Worm (Caenorhabditis elegans): ENCODE data around the gene K07H8.7.

Gene K07H8.7

DNA sequence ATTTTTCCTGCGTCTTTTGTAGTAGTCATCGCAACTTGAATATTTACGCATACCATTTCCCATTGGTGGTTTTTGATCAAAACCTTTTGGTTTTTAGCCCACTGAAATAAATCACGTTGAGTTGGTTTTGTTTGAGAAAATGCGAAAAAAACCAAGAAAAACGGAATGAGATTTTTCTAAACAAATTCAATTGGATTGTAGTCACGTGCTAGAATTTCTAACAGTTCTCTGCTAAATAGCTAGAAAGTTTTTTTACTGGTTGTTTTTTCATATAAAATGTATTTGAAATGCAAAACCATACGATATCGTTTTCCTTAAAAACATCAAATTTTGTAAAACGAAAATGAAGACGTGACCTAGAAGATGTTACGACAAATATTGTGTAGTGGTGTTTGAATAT, 16.8 kb upstream of the K07H8.7 start, which contains the start of gene K07H8.12:
K07H8.12 (minus strand) TSS at position 101 of the 400 bp plus-strand sequence.
- TF ChIP-seq scrt-1 (GFP tag; IDR thresholded peaks at IDR 0.05) (no peak), hnd-1 (tag; optimal IDR thresholded peaks at IDR 0.05) (no peak), flt-1 (GFP tag; IDR thresholded peaks at IDR 0.05) (no peak), hmg-4 (GFP tag; optimal IDR thresholded peaks at IDR 0.05) (no peak), ceh-13 (GFP tag; optimal IDR thresholded peaks at IDR 0.05) (no peak), tbx-11 (GFP tag; IDR thresholded peaks at IDR 0.05) (no peak), F13C5.2 (tag; optimal IDR thresholded peaks at IDR 0.05) (no peak), aly-1 (tag; optimal IDR thresholded peaks at IDR 0.05) (no peak), sea-1 (GFP tag; conservative IDR thresholded peaks at IDR 0.05) (no peak), ceh-36 (tag; optimal IDR thresholded peaks at IDR 0.05) (no peak), ets-7 (tag; optimal IDR thresholded peaks at IDR 0.05) (no peak), hmbx-1 (tag; optimal IDR thresholded peaks at IDR 0.05) (no peak), ama-1 (optimal IDR thresholded peaks at IDR 0.05) (no peak), tbx-37 (GFP tag; conservative IDR thresholded peaks at IDR 0.05) (no peak), B0310.2 (tag; optimal IDR thresholded peaks at IDR 0.05) (no peak), pes-1 (GFP tag; IDR thresholded peaks at IDR 0.05) (no peak), tra-4 (tag; optimal IDR thresholded peaks at IDR 0.05) (no peak)

ce11 chrIV:8275232-8275631, 15.4 kb upstream of the K07H8.7 start, which contains the start of gene K07H8.11:
TSS of gene K07H8.11 (minus strand) at chrIV:8275332.
- no peak for TF ChIP-seq F13C5.2 (tag; optimal IDR thresholded peaks at IDR 0.05)
- TF ChIP-seq pes-1 (GFP tag; IDR thresholded peaks at IDR 0.05), result no peak
- TF ChIP-seq ets-7 (tag; optimal IDR thresholded peaks at IDR 0.05), result no peak
- TF ChIP-seq hmbx-1 (tag; optimal IDR thresholded peaks at IDR 0.05), result no peak
- no peak for TF ChIP-seq flt-1 (GFP tag; IDR thresholded peaks at IDR 0.05)
- no peak for TF ChIP-seq tbx-37 (GFP tag; conservative IDR thresholded peaks at IDR 0.05)
- no peak for TF ChIP-seq aly-1 (tag; optimal IDR thresholded peaks at IDR 0.05)
- TF ChIP-seq B0310.2 (tag; optimal IDR thresholded peaks at IDR 0.05), result no peak
- TF ChIP-seq ama-1 (optimal IDR thresholded peaks at IDR 0.05), result no peak
- no peak for TF ChIP-seq sea-1 (GFP tag; conservative IDR thresholded peaks at IDR 0.05)
- TF ChIP-seq scrt-1 (GFP tag; IDR thresholded peaks at IDR 0.05), result no peak

- TF ChIP-seq hmg-4 (GFP tag; optimal IDR thresholded peaks at IDR 0.05) (no peak), sea-1 (GFP tag; conservative IDR thresholded peaks at IDR 0.05) (no peak), hmbx-1 (tag; optimal IDR thresholded peaks at IDR 0.05) (no peak), tbx-37 (GFP tag; conservative IDR thresholded peaks at IDR 0.05) (no peak), scrt-1 (GFP tag; IDR thresholded peaks at IDR 0.05) (no peak), aly-1 (tag; optimal IDR thresholded peaks at IDR 0.05) (no peak), B0310.2 (tag; optimal IDR thresholded peaks at IDR 0.05) (no peak)
Measured at ce11 chrIV:8273334-8273733, 13.5 kb upstream of the K07H8.7 start.

DNA sequence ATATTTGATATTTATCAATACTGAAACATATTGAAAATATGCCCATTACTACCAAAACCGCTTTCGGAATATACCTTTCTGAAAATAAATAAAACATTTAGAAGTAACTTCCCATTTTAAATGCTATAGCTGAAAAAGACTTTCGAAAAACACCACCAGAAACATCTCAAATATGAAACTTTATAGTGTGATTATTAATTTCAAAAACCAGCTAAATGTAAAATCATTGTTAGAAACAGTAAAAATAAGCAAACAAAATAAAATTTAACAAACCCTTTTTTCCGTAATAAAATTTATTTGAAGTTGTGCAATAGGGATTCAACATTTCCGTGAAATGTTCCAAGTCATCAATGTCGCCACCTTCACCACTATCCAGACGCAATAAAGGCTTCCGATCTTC, 8.2 kb upstream of the K07H8.7 start, which contains the start of the genes K07H8.5 and K07H8.8:
K07H8.5 (plus strand) TSS at position 301 of the 400 bp plus-strand sequence.
K07H8.8 (minus strand) TSS at position 389 of the 400 bp plus-strand sequence.
- TF ChIP-seq ceh-13 (GFP tag; optimal IDR thresholded peaks at IDR 0.05) (no peak), ceh-36 (tag; optimal IDR thresholded peaks at IDR 0.05) (no peak), F13C5.2 (tag; optimal IDR thresholded peaks at IDR 0.05) (no peak), B0310.2 (tag; optimal IDR thresholded peaks at IDR 0.05) (no peak), aly-1 (tag; optimal IDR thresholded peaks at IDR 0.05) (no peak), tra-4 (tag; optimal IDR thresholded peaks at IDR 0.05) (no peak), pes-1 (GFP tag; IDR thresholded peaks at IDR 0.05) (no peak), hmg-4 (GFP tag; optimal IDR thresholded peaks at IDR 0.05) (no peak), scrt-1 (GFP tag; IDR thresholded peaks at IDR 0.05) (no peak), sea-1 (GFP tag; conservative IDR thresholded peaks at IDR 0.05) (no peak), flt-1 (GFP tag; IDR thresholded peaks at IDR 0.05) (no peak), ama-1 (optimal IDR thresholded peaks at IDR 0.05) (no peak), tbx-37 (GFP tag; conservative IDR thresholded peaks at IDR 0.05) (no peak), tbx-11 (GFP tag; IDR thresholded peaks at IDR 0.05) (no peak)

DNA sequence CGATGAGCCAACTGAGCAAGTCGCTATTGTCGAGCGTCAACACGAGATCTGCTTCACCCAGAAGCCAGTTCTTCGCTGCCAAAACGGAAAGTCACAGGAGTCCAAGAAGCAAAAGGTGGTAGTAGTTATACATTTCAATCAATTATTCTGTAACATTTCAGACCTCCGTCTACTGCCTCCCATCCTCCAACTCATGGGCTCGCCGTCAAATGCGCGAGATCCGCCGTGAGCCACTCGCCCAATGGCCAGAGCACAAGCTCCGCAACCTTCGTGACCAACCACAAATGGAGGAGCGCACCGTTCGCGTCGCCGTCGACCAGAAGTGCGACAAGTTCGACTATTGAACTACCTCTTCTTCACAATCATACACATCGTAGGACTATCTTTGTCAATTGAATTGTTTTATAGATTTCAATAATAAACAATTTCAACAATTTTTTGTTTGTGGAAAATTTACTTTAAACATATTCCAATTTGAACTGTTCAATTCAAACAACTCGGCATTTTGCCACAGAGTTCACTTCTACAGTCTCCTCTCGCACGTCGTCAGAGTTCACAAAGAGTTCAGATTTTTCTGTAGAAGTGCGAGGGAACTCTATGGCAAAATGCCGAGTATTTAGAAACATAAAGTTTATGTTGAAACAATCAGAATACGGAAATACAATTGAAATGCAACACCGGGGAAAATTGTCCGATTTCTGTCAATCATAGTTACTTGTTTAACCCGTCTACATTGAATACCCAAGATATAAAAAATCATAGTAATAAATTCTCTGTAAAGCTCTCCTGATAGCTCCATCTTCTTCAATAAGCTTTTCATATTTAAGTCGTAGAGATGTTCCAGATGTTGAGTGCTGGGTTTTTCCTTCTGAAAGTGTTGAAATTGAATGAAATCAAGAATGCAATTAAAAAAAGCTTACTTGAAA, 6.5 kb upstream of the K07H8.7 start:
- TF ChIP-seq ets-7 (tag; optimal IDR thresholded peaks at IDR 0.05), result no peak
- TF ChIP-seq ceh-13 (GFP tag; optimal IDR thresholded peaks at IDR 0.05), result no peak
- TF ChIP-seq pes-1 (GFP tag; IDR thresholded peaks at IDR 0.05), result no peak
- TF ChIP-seq tbx-37 (GFP tag; conservative IDR thresholded peaks at IDR 0.05), result no peak
- TF ChIP-seq hmg-4 (GFP tag; optimal IDR thresholded peaks at IDR 0.05), result no peak
- no peak for TF ChIP-seq scrt-1 (GFP tag; IDR thresholded peaks at IDR 0.05)
- no peak for TF ChIP-seq ama-1 (optimal IDR thresholded peaks at IDR 0.05)
- no peak for TF ChIP-seq hmbx-1 (tag; optimal IDR thresholded peaks at IDR 0.05)
- no peak for TF ChIP-seq sea-1 (GFP tag; conservative IDR thresholded peaks at IDR 0.05)
- no peak for TF ChIP-seq B0310.2 (tag; optimal IDR thresholded peaks at IDR 0.05)
- TF ChIP-seq hnd-1 (tag; optimal IDR thresholded peaks at IDR 0.05), result no peak
- no peak for TF ChIP-seq ceh-36 (tag; optimal IDR thresholded peaks at IDR 0.05)
- TF ChIP-seq tra-4 (tag; optimal IDR thresholded peaks at IDR 0.05), result no peak
- no peak for TF ChIP-seq aly-1 (tag; optimal IDR thresholded peaks at IDR 0.05)
- TF ChIP-seq flt-1 (GFP tag; IDR thresholded peaks at IDR 0.05), result no peak
- no peak for TF ChIP-seq F13C5.2 (tag; optimal IDR thresholded peaks at IDR 0.05)

DNA sequence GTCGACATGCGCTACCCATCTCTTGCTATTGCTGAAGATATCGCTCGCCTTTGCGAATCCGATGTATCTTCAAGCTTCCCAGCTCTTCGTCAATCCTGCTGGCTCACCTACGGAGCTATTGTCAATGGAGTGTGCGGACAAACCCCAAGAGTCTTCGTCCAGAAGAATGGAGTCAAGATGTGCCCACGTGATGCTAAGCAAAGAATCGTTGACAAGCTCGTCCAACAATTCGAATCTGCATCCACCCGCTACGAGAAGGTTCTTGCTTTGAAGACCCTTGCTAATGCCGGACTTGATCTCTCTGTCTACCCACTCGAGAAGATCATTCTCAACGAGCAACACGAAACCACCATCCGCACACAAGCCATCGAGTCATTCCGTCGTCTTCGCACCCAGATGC, 2.9 kb upstream of the K07H8.7 start:
- TF ChIP-seq tra-4 (tag; optimal IDR thresholded peaks at IDR 0.05), result no peak

ce11 chrIV:8260848-8261638, 1.2 kb upstream of the K07H8.7 start, which contains the start of gene vit-6:
TSS of gene vit-6 (plus strand) at chrIV:8261157.
- TF ChIP-seq tbx-11 (GFP tag; IDR thresholded peaks at IDR 0.05) (no peak), hnd-1 (tag; optimal IDR thresholded peaks at IDR 0.05) (no peak), flt-1 (GFP tag; IDR thresholded peaks at IDR 0.05) (no peak), ets-7 (tag; optimal IDR thresholded peaks at IDR 0.05) (no peak), hmbx-1 (tag; optimal IDR thresholded peaks at IDR 0.05) (no peak), B0310.2 (tag; optimal IDR thresholded peaks at IDR 0.05) (no peak), sea-1 (GFP tag; conservative IDR thresholded peaks at IDR 0.05) (no peak), F13C5.2 (tag; optimal IDR thresholded peaks at IDR 0.05) (no peak)
